Worm (Caenorhabditis elegans) whole organism, L4/young adult: Measurements from ENCODE around the gene sre-51.

Source experiments
- dao-5 ChIP-seq: sonication (generic microtip); optimal IDR thresholded peaks from 2 replicates; lab custom pipeline; 2016; ENCODE audit warnings: missing genotype, missing genetic modification characterization, moderate library complexity, missing compliant biosample characterization
- him-1 ChIP-seq: sonication (generic microtip); optimal IDR thresholded peaks from 2 replicates; lab custom pipeline; 2016; ENCODE audit warnings: missing genotype, missing genetic modification reagents, missing genetic modification characterization, missing compliant biosample characterization

DNA sequence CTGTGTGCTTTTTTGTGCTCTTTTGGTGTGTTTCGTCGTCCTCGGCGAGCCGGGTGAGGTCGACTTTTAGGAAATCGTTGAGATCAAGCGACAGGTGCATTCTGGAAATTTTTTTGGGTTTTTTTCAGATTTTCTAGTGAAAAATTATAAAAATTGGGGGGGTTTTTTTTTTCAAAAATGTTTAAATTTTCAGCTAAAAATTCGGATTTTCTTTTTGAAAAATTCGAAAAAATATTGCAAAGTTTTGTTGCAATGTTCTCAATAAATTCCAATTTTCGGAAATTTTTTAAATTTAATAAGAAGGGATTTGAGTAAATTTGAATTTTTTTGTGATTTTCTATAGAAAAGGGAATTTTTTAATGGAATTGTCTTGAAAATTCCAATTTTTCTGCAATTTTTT is 36.7 kb upstream of the sre-51 start, which contains the start of gene Y57A10A.27:
- TF ChIP-seq him-1 (tag; lab: Kevin White, UChicago) (no peak), dao-5 (tag; lab: Kevin White, UChicago) (no peak)
